Worm (Caenorhabditis elegans) whole organism, L3 larva: ENCODE results near the gene Y19D10B.8.

Experiments
- ama-1 ChIP-seq: fragments of 150-350 bp; optimal IDR thresholded peaks from 2 replicates; lab custom pipeline; 2018
- fos-1 ChIP-seq: fragments of 150-350 bp; optimal IDR thresholded peaks from 2 replicates; lab custom pipeline; 2014; ENCODE audit warnings: missing biosample characterization, missing genetic modification characterization
- jun-1 ChIP-seq: fragments of 150-350 bp; optimal IDR thresholded peaks from 2 replicates; lab custom pipeline; 2014; ENCODE audit warnings: missing biosample characterization, missing genetic modification reagents, missing genetic modification characterization
- nhr-76 ChIP-seq: fragments of 150-350 bp; sonication (generic microtip); optimal IDR thresholded peaks from 5 replicates; lab custom pipeline; 2014; ENCODE audit warnings: missing biosample characterization, missing genetic modification characterization
- nhr-77 ChIP-seq: fragments of 150-350 bp; optimal IDR thresholded peaks from 2 replicates; lab custom pipeline; 2014; ENCODE audit warnings: missing biosample characterization, missing genetic modification characterization
- tbx-2 ChIP-seq: sonication (generic microtip); optimal IDR thresholded peaks from 2 replicates; lab custom pipeline; 2016; ENCODE audit warnings: mild to moderate bottlenecking, missing genetic modification characterization, missing compliant biosample characterization

ce11 chrV:2338538-2338937 is 37.7 kb upstream of the Y19D10B.8 start, which contains the start of gene irld-29:
- TF ChIP-seq jun-1 (no peak), nhr-76 (tag; lab: Kevin White, UChicago) (no peak), tbx-2 (tag; lab: Kevin White, UChicago) (no peak), nhr-77 (no peak), ama-1 (no peak), fos-1 (tag; lab: Kevin White, UChicago) (no peak)
